Worm (Caenorhabditis elegans): ENCODE results near the gene Y45G12B.2.

The Y45G12B.2 gene

ce11 chrV:2672603-2673002, 22.0 kb upstream of the Y45G12B.2 start, which contains the start of gene W02G9.3 (continued):
- TF ChIP-seq egl-27 (tag; optimal IDR thresholded peaks at IDR 0.05) (no peak), ztf-4 (tag; optimal IDR thresholded peaks at IDR 0.05) (peak; percentile 40), lir-3 (tag; optimal IDR thresholded peaks at IDR 0.05; ENCODE audit: poor library complexity) (no peak), irx-1 (tag; optimal IDR thresholded peaks at IDR 0.05) (peak; percentile 69), nhr-71 (tag; optimal IDR thresholded peaks at IDR 0.05) (peak; percentile 92), xbp-1 (tag; optimal IDR thresholded peaks at IDR 0.05) (peak; percentile 78), ceh-8 (GFP tag; optimal IDR thresholded peaks at IDR 0.05) (peak; percentile 33), unc-62 (GFP tag; optimal IDR thresholded peaks at IDR 0.05) (no peak), egl-13 (tag; optimal IDR thresholded peaks at IDR 0.05) (peak; percentile 17), nhr-76 (tag; optimal IDR thresholded peaks at IDR 0.05) (no peak), C16A3.4 (tag; optimal IDR thresholded peaks at IDR 0.05) (peak; percentile 89), unc-130 (tag; optimal IDR thresholded peaks at IDR 0.05) (peak; percentile 74), nhr-12 (tag; optimal IDR thresholded peaks at IDR 0.05) (no peak), pax-3 (tag; optimal IDR thresholded peaks at IDR 0.05) (peak; percentile 74), fkh-8 (tag; optimal IDR thresholded peaks at IDR 0.05) (peak; percentile 83), C34B4.2 (tag; optimal IDR thresholded peaks at IDR 0.05) (no peak), pqm-1 (tag; optimal IDR thresholded peaks at IDR 0.05) (no peak), C04F5.9 (tag; optimal IDR thresholded peaks at IDR 0.05) (no peak), nhr-90 (tag; optimal IDR thresholded peaks at IDR 0.05; ENCODE audit: poor library complexity) (peak; percentile 78), aha-1 (tag; optimal IDR thresholded peaks at IDR 0.05) (no peak), nhr-237 (tag; optimal IDR thresholded peaks at IDR 0.05) (peak; percentile 55), lin-39 (tag; optimal IDR thresholded peaks at IDR 0.05) (peak; percentile 80), nhr-77 (tag; optimal IDR thresholded peaks at IDR 0.05) (peak; percentile 69), dpl-1 (GFP tag; optimal IDR thresholded peaks at IDR 0.05) (peak; percentile 83 to 91 (median 89)), fkh-10 (GFP tag; optimal IDR thresholded peaks at IDR 0.05) (peak; percentile 49), ceh-90 (tag; optimal IDR thresholded peaks at IDR 0.05) (peak; percentile 35), nhr-19 (GFP tag; conservative IDR thresholded peaks at IDR 0.05) (peak; percentile 60), snu-23 (GFP tag; optimal IDR thresholded peaks at IDR 0.05) (peak; percentile 89), nhr-84 (tag; optimal IDR thresholded peaks at IDR 0.05) (no peak), lin-14 (GFP tag; optimal IDR thresholded peaks at IDR 0.05) (peak; percentile 85), tlp-1 (tag; optimal IDR thresholded peaks at IDR 0.05) (no peak), ets-5 (GFP tag; IDR thresholded peaks at IDR 0.05) (no peak), isw-1 (GFP tag; IDR thresholded peaks at IDR 0.05) (peak; percentile 70), ztf-11 (tag; optimal IDR thresholded peaks at IDR 0.05) (peak in 1 of 2 experiments; percentile 40), fkh-4 (tag; optimal IDR thresholded peaks at IDR 0.05; ENCODE audit: borderline replicate concordance) (peak; percentile 31)

DNA sequence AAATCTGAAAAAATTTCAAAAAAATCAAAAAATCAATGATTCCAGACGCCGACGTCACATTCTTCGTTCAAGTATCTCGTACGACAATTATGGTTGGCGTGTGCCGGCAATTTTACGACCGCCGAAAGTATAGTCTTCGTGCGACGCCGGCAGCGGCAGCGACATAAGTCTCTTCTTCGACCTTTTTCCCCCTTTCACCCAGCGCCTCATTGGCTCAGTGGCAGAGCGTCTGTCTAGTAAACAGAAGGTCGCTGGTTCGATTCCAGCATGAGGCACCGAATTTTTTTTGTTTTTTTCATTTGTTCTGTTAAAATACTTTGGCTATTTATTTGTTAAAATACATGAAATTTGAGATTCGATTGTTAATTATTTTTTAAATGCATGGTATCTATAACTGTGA, 20.8 kb upstream of the Y45G12B.2 start:
- TF ChIP-seq ets-5 (GFP tag; IDR thresholded peaks at IDR 0.05) (no peak), nhr-76 (tag; optimal IDR thresholded peaks at IDR 0.05) (no peak), lin-13 (GFP tag; optimal IDR thresholded peaks at IDR 0.05) (no peak), nhr-71 (tag; optimal IDR thresholded peaks at IDR 0.05) (peak; percentile 47), nhr-237 (tag; optimal IDR thresholded peaks at IDR 0.05) (no peak), hpl-2 (GFP tag; optimal IDR thresholded peaks at IDR 0.05) (no peak), pax-3 (tag; optimal IDR thresholded peaks at IDR 0.05) (no peak), ztf-11 (tag; optimal IDR thresholded peaks at IDR 0.05) (no peak), fkh-4 (tag; optimal IDR thresholded peaks at IDR 0.05; ENCODE audit: borderline replicate concordance) (no peak), skn-1 (tag; optimal IDR thresholded peaks at IDR 0.05) (peak; percentile 15), ceh-63 (GFP tag; optimal IDR thresholded peaks at IDR 0.05) (no peak), nhr-47 (tag; optimal IDR thresholded peaks at IDR 0.05) (peak; percentile 59), dpl-1 (GFP tag; optimal IDR thresholded peaks at IDR 0.05) (peak; percentile 25 to 40 (median 25)), elt-3 (tag; optimal IDR thresholded peaks at IDR 0.05) (no peak), nhr-85 (tag) (peak; percentile 36), rnt-1 (tag; optimal IDR thresholded peaks at IDR 0.05) (peak; percentile 45), snu-23 (GFP tag; optimal IDR thresholded peaks at IDR 0.05) (peak; percentile 53), fkh-8 (tag; optimal IDR thresholded peaks at IDR 0.05) (no peak), jun-1 (tag; optimal IDR thresholded peaks at IDR 0.05) (peak; percentile 29), C16A3.4 (tag; optimal IDR thresholded peaks at IDR 0.05) (peak; percentile 31), C34B4.2 (tag; optimal IDR thresholded peaks at IDR 0.05) (no peak), nhr-11 (tag; optimal IDR thresholded peaks at IDR 0.05) (no peak), swsn-7 (tag; optimal IDR thresholded peaks at IDR 0.05) (peak; percentile 33), mab-9 (GFP tag; IDR thresholded peaks at IDR 0.05) (no peak), sup-37 (GFP tag; optimal IDR thresholded peaks at IDR 0.05) (no peak), nhr-19 (GFP tag; conservative IDR thresholded peaks at IDR 0.05) (no peak), C04F5.9 (tag; optimal IDR thresholded peaks at IDR 0.05) (no peak), unc-130 (tag; optimal IDR thresholded peaks at IDR 0.05) (no peak), lin-14 (GFP tag; optimal IDR thresholded peaks at IDR 0.05) (peak; percentile 41), tbx-2 (tag; optimal IDR thresholded peaks at IDR 0.05) (peak; percentile 14), pqm-1 (tag; optimal IDR thresholded peaks at IDR 0.05) (no peak), nhr-20 (tag; optimal IDR thresholded peaks at IDR 0.05) (peak; percentile 59)
